Worm (Caenorhabditis elegans): ENCODE results near the gene Y57G11C.22.

The Y57G11C.22 gene

DNA sequence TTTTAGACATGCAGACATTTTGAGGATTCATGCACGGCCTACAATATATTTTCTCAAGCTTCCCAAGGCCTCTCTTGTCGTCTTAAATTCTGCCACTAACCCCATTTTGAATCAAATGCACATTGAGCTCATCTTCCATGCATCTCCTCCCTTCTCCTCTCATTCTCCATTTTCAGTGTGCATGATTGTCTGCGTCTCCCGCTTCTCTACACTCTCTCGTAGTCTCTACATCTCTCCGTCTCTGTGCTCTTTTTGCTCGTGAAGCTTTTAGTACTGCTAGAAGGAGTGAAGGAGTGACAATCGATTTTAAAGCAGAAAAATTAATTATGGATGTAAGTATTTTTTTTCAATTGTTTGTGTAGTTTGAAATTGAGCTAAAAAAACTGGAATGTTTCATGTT lies at the start of gene Y57G11C.22:
Y57G11C.22 (plus strand) TSS at position 327 of the 400 bp plus-strand sequence.
- TF ChIP-seq unc-62 (GFP tag; optimal IDR thresholded peaks at IDR 0.05) = no peak

DNA sequence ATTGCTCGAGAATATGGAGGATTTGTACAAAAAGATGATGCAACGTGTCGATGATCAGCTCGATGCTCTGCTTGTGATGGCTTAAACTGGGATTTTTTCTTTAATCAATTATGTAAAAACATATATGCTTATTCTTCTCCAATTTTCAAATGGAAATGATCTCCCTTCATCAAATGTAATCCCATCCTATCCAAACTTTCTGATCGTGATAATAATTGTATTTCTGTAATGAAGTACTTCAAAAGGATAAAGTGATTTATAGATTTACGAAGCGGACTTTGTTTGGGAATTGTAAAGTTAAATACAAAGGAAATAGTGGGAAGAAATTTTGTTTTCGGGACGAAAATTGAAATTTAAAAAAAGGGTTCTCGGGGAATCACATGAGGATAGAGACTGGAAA lies 46.4 kb upstream of the Y57G11C.22 start:
- TF ChIP-seq unc-62 (GFP tag; optimal IDR thresholded peaks at IDR 0.05) = no peak

DNA sequence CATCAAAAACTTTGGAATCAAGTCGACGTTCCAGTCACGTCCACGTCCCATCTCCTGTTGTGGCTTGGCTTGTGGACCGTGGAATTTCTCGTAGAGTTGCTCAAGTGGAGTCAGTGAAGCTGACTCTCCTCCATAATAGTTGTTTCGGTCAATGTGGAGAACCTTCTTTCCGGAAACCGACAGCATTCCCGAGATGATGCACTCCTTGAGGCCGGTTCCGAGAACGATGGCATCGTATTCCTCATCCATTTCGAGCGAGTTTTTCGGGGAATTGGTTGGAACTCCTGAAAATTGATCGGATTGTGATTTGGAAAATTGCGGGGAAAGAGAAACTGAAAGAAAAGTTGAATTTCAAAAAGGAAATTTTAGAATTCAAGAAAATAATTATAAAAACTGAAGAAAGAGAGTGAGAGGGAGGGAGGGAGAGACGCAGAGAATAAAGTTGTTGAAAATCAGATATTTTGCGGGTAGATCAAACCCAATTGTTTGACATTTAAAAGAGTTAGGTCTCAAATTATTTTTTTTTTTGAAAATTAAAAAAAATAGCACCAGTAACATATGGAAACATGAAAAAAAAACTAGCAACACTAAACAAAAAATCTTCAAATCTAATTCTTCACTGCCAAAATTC lies 44.3 kb upstream of the Y57G11C.22 start, which contains the start of gene gdi-1:
gdi-1 (minus strand) TSS at position 286 of the 631 bp plus-strand sequence.
- no peak for TF ChIP-seq unc-62 (GFP tag; optimal IDR thresholded peaks at IDR 0.05)

DNA sequence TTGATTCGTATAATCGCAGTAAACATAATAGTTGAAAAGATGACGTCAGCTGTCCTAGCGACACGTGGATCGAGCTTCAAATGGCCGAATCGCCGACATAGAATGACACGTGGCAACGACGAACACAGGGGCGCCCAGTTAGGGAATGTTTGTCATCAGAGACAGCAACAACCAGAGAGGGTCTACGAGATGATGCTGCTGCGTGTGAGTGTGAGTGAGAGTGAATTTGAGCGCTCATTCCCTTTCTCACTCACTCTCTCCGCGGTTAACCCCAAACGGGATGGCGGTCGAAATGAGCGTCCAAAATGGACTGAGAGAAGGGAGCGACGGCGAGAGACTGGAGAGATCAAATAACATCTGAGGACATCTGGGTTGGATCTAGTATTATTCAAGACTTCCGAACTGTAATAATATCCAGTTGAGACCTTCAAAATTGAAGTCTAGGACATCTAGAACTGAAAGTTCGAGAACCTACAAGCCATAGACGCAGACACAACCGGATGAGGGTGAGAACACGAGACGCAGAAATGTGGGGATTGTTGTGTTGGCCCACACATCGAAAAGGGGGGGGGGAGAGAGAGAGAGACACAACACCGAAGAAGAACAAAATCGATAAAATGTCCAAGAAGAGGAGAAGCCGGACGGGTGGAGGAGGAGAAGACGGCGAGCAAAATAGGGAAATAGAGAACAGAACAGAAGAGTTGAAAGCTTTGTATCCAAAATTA lies 42.9 kb upstream of the Y57G11C.22 start:
- TF ChIP-seq unc-62 (GFP tag; optimal IDR thresholded peaks at IDR 0.05) = no peak

DNA sequence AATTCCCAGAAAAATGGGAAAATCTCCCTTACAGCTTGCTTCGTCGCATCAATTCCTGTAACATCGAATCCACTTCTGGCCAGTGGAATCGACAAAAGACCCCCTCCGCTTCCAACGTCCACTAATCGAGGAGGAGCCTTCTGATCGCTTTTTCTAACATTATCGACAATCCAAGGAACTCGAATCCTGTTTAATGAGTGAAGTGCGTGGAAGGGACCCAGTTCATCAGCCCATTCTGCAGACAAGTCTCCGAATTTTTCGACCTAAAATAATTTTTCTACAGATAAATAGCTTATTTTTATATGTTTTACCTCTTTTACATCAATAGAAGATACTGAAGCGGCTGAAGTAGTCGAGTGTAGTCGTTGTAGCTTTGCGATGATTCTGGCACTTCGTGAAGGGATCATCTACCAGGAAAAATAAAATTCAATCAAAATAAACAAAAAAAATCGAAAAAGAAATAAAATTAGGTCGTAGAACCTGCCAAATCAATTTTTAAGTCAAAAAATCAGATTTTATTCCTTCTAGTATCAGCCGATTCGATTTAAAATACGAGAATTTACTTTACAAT lies 41.0 kb upstream of the Y57G11C.22 start, which contains the start of gene coq-3:
coq-3 (minus strand) TSS at position 407 of the 571 bp plus-strand sequence.
- TF ChIP-seq unc-62 (GFP tag; optimal IDR thresholded peaks at IDR 0.05) = no peak

DNA sequence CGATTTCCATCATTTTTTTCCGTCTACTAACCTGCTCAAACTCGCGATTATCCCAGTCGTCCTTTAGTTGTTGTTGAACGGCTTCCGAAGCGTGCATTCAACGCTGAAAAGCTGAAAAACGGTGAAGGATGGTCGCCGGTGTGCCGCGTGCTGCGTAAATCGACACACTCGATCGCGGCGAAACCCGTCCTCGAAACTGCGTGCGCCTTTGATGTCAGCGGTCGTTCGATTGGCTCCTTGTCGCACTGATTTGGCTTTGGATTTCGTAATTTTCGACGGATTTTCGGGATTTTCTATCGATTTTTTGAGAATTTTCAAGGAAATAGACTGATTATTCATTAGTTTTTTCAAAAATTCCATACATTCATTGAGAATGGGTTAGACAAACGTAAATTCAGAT lies 39.7 kb upstream of the Y57G11C.22 start, which contains the start of the genes Y57G11C.1147 and nuo-3:
Y57G11C.1147 (minus strand) TSS at position 161 of the 400 bp plus-strand sequence.
nuo-3 (minus strand) TSS at position 191 of the 400 bp plus-strand sequence.
- TF ChIP-seq unc-62 (GFP tag; optimal IDR thresholded peaks at IDR 0.05) = no peak

DNA sequence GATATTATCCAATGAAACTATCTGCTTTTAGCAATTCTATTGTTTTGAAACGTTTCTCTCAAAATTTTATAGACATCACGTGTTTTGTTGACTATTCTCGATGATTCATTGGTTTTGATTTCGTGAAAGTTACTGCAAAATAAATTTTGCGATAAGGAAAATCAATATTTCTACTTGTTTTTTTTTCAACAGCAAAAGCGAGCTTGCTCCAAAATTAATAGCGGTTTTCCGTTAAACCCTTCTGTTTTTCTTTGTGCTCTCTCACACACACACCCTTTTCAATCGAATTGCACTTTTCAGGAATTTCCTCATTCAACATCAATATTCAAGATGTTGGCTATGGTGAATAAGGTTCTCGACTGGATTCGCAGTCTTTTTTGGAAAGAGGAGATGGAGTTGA lies 39.2 kb upstream of the Y57G11C.22 start, which contains the start of gene arl-8:
arl-8 (plus strand) TSS at position 301 of the 400 bp plus-strand sequence.
- no peak for TF ChIP-seq unc-62 (GFP tag; optimal IDR thresholded peaks at IDR 0.05)

ce11 chrIV:14799186-14799585 lies 37.8 kb upstream of the Y57G11C.22 start, which contains the start of gene Y57G11C.14:
Y57G11C.14 (plus strand) TSS chrIV:14799311.
- TF ChIP-seq unc-62 (GFP tag; optimal IDR thresholded peaks at IDR 0.05) = no peak

DNA sequence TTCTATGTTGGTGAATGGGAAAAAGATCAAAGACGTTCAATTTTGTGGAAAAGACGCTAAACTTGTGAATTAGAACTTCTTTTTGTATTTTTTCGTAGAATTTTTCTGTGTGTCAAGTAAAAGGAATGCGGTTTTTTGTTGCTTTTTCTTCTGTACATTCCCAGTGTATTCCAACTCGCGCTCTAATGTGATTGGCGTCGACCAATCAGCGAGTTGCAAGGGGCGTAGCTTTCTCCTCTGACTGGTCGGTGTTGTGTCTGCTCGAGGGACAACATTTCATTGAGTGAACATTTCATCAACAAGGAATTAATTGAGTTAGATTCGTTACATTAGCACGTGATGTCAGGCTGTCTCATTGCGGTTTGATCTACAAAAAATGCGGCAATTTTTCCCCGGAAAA lies 36.1 kb upstream of the Y57G11C.22 start:
- TF ChIP-seq unc-62 (GFP tag; optimal IDR thresholded peaks at IDR 0.05) = no peak

DNA sequence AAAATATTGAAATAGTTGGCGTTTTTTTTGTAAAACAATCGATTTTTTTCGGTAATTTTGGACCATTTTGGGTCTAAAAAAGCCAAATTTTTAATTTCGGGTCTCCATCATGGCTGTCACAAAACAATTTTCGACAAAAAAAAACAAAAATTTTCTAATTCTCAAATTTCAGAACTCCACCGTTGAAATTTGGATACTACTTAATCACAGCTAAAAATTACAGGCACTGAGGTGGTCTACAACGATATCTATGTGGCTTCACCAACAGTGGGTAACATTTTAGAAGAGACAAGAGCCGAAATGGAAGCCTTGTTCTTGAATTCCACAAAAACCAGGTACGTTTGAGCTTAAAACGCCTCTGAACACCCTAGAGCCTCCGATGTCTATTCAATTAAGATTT lies 34.7 kb upstream of the Y57G11C.22 start, which contains the start of gene Y57G11C.1142:
Y57G11C.1142 (plus strand) TSS at position 301 of the 400 bp plus-strand sequence.
- no peak for TF ChIP-seq unc-62 (GFP tag; optimal IDR thresholded peaks at IDR 0.05)

DNA sequence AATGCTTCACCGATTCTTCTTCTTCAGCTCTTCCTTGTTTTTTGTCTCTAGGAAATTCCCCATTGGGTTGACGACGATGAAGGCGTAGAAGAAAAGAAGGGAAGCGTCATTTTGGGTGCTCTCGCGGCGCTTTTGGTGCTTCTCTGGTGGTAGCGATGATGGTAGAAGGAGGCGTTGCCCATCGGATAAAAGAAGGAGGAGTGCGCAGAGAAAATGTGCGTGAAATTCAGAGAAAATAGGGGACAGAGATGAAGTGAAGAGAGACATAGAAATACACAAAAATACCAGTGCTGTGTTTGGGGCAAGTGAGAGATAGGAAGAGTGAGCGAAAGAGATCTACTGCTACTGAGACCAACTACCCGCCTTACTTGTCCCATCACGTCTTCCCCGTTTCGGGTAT lies 30.1 kb upstream of the Y57G11C.22 start, which contains the start of gene oig-5:
oig-5 (plus strand) TSS at position 301 of the 400 bp plus-strand sequence.
- TF ChIP-seq unc-62 (GFP tag; optimal IDR thresholded peaks at IDR 0.05) = no peak

- TF ChIP-seq unc-62 (GFP tag; optimal IDR thresholded peaks at IDR 0.05) = no peak
Measured at ce11 chrIV:14816288-14816687, 20.7 kb upstream of the Y57G11C.22 start, which contains the start of gene Y57G11C.46. Y57G11C.46 (minus strand) TSS chrIV:14816388.

DNA sequence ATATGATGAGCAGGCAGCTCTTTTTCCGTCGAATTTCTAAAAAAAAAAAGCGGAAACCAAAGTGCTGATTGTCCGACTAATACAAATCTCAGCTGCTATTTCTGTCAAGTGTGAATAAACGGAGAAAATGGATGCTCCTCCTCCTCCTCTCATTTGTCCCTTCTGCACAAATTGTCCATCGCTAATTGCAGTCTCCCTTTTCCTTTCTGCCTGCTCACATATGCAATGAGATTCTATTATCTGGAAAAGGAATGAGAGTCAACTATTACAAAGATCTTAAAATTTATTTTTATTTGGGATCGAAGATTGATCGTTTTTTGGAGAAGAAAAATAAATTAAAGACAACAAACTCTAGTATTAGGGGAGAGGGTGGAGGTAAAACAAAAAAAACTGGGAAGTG lies 14.7 kb upstream of the Y57G11C.22 start:
- TF ChIP-seq unc-62 (GFP tag; optimal IDR thresholded peaks at IDR 0.05) = no peak

ce11 chrIV:14824201-14824600 lies 12.8 kb upstream of the Y57G11C.22 start:
- TF ChIP-seq unc-62 (GFP tag; optimal IDR thresholded peaks at IDR 0.05) = no peak

DNA sequence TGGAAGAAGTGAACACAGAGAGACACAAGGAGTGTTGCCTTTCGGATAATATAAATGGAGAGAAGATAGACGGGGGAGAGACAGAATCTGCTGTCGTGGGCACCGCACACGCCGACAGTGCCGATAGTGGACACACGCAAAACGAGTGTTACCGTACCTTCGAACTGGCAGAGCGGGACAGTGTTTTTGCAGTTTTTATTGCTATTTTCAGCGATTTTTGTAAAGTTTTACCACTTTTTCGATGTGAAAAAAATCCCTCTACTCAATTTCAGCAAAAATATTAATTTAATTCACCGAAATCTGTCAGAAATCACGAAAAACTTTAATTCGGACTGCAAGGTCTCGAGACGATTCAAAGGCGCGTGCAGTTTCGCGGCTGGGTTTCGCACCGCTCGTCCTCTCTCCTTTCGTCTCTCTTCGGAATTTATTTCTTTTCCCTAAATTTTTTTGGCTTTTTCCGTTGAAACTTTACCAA lies 12.1 kb upstream of the Y57G11C.22 start, which contains the start of gene sec-61.A:
sec-61.A (minus strand) TSS at position 387 of the 475 bp plus-strand sequence.
- TF ChIP-seq unc-62 (GFP tag; optimal IDR thresholded peaks at IDR 0.05) = no peak

DNA sequence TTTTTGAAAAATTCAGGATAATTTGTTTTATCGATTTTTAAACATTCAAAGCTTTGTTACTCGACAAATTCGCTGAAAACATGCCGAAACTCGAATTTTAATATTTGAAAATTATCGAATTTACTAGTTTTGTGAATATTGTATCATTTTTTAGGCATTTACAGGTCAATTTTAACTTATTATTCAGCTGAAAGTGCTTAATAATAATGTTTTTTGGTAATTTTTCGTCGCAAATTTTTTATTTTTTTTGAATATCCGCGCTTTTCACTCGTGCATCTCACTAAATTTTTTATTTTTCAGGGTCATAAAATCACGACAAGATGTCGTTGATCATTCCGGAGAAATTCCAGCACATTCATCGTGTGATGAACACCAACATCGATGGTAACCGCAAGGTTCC lies 11.6 kb upstream of the Y57G11C.22 start, which contains the start of gene rps-18:
rps-18 (plus strand) TSS at position 301 of the 400 bp plus-strand sequence.
- TF ChIP-seq unc-62 (GFP tag; optimal IDR thresholded peaks at IDR 0.05) = no peak

Measured in whole organism, dauer.